Worm (Caenorhabditis elegans): ENCODE results near the gene ptp-3.

The ptp-3 gene

DNA sequence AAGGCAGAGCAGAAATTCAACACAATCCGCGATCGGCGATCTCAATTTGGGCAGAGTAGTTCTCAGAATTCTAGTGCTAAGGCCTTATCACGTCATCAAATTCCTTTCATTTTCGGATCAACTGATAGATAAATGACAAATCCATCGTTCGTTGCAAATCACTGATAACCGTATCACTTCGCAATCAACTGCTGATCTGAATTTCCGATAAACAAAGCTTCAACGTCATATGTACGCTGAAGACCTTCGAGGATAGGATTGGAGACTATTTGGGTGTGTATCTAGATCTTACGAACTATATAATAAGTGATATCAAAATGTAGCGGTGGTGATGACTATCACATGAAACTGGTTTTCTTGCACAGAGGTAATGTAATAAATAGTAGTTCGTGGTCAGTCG lies 81.9 kb downstream of the ptp-3 start:
- TF ChIP-seq sea-2 (GFP tag; IDR thresholded peaks at IDR 0.05), result no peak
- TF ChIP-seq hsf-1 (GFP tag; IDR thresholded peaks at IDR 0.05), result no peak
